Fruit fly (Drosophila melanogaster): Measurements from ENCODE around the gene CG14540.

The CG14540 gene

dm6 chr3R:25999611-26000010 lies 40.5 kb downstream of the CG14540 start (continued):
- TF ChIP-seq CG8359 (GFP tag; optimal IDR thresholded peaks at IDR 0.05; ENCODE audit: borderline replicate concordance) (no peak), Deaf1 (tag; optimal IDR thresholded peaks at IDR 0.05) (peak; percentile 81), CG9609 (GFP tag; optimal IDR thresholded peaks at IDR 0.05) (no peak), Dip3 (GFP tag; optimal IDR thresholded peaks at IDR 0.05) (no peak), Tbp (GFP tag; optimal IDR thresholded peaks at IDR 0.05) (peak; percentile 95), kni (GFP tag; optimal IDR thresholded peaks at IDR 0.05) (peak; percentile 65), Opbp (GFP tag; IDR thresholded peaks at IDR 0.05; ENCODE audit: partially characterized antibody) (peak; percentile 22; the same call in 1 of the 3 replicates), ab (GFP tag; optimal IDR thresholded peaks at IDR 0.05) (no peak), D (optimal IDR thresholded peaks at IDR 0.05) (peak; percentile 88), D (GFP tag; optimal IDR thresholded peaks at IDR 0.05) (no peak), bab2 (GFP tag; optimal IDR thresholded peaks at IDR 0.05) (no peak), Oaz (GFP tag; IDR thresholded peaks at IDR 0.05) (no peak)

DNA sequence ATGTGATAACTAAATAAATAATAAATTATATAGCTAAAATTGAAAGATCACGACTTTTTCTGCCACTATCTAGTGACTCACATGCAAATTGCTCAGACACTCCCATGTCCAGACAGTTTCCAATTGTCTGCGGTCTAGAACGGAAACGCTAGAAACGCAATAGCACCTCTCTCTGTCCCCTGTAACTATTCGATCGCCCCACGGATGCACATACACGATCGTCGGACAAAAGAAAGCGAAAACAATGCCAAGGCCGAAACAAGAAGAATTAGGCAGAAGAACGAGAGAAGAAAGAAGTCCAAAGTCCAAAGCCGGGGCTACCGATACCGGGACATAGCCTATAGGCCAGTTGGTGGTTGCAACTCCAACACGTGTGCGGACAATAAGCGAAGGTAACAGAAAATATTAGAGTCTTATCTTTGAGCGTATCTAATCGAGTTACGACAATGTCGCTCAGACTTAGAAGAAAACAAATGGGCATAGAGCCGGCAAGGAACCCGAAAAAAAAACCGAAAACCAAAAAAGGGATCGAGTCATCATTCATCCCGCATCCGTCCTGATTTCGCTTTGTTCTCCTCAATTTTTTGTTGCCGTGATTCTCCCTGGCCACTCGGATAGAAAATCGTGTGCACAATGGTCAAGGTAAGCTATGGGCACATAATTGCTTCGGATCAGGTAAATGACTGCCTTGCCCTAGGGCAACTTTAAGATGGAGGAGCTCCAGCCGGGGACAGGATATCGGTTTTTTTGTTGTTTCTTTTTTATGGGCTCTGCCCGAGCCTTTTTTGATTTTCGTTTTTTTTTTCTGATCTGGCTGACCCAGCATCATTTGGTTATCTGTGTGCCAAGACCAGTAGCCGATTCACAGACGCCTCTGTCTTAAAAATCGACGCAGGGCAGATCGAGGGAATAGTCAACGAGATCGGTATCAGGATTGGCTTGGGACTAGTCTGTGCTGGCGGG lies 41.9 kb downstream of the CG14540 start:
- TF ChIP-seq CG15073 (GFP tag; optimal IDR thresholded peaks at IDR 0.05) (no peak), ssp (GFP tag; IDR thresholded peaks at IDR 0.05) (no peak), vvl (GFP tag; IDR thresholded peaks at IDR 0.05) (no peak), Optix (GFP tag; IDR thresholded peaks at IDR 0.05) (no peak), CG7928 (GFP tag; optimal IDR thresholded peaks at IDR 0.05) (no peak), CG12155 (GFP tag; optimal IDR thresholded peaks at IDR 0.05) (no peak), crol (GFP tag; IDR thresholded peaks at IDR 0.05) (no peak), Gsc (GFP tag; IDR thresholded peaks at IDR 0.05) (no peak), sna (GFP tag; IDR thresholded peaks at IDR 0.05; ENCODE audit: partially characterized antibody) (no peak), CG1603 (tag; optimal IDR thresholded peaks at IDR 0.05) (no peak), CG17912 (GFP tag; optimal IDR thresholded peaks at IDR 0.05) (no peak), BEAF-32 (GFP tag; optimal IDR thresholded peaks at IDR 0.05) (no peak), fd3F (GFP tag; optimal IDR thresholded peaks at IDR 0.05) (no peak), CrebB (tag; optimal IDR thresholded peaks at IDR 0.05) (no peak), Ets65A (GFP tag) (no peak), bcd (GFP tag; optimal IDR thresholded peaks at IDR 0.05) (no peak), HLHmδ (GFP tag; optimal IDR thresholded peaks at IDR 0.05) (peak; percentile 90), CG5180 (GFP tag; optimal IDR thresholded peaks at IDR 0.05) (peak; percentile 79), H15 (GFP tag; IDR thresholded peaks at IDR 0.05) (no peak), NFAT (GFP tag; IDR thresholded peaks at IDR 0.05) (no peak), D19A (tag; optimal IDR thresholded peaks at IDR 0.05) (no peak), CG8478 (optimal IDR thresholded peaks at IDR 0.05) (no peak), CG30020 (tag; optimal IDR thresholded peaks at IDR 0.05) (no peak), Scr (GFP tag; IDR thresholded peaks at IDR 0.05; ENCODE audit: partially characterized antibody) (no peak), Hand (GFP tag; optimal IDR thresholded peaks at IDR 0.05) (no peak), CG15514 (GFP tag; optimal IDR thresholded peaks at IDR 0.05) (no peak), exex (tag; optimal IDR thresholded peaks at IDR 0.05) (no peak), cato (GFP tag; optimal IDR thresholded peaks at IDR 0.05; ENCODE audit: borderline replicate concordance) (no peak), mirr (GFP tag; optimal IDR thresholded peaks at IDR 0.05) (no peak), CG32767 (GFP tag; IDR thresholded peaks at IDR 0.05) (no peak), Camta (GFP tag; optimal IDR thresholded peaks at IDR 0.05) (no peak), kni (GFP tag; optimal IDR thresholded peaks at IDR 0.05) (peak; percentile 86), nau (GFP tag; optimal IDR thresholded peaks at IDR 0.05) (no peak), CG12104 (GFP tag; optimal IDR thresholded peaks at IDR 0.05) (no peak), gro (GFP tag; optimal IDR thresholded peaks at IDR 0.05) (no peak), Sin3A (optimal IDR thresholded peaks at IDR 0.05) (no peak), HmgD (GFP tag; optimal IDR thresholded peaks at IDR 0.05) (no peak), CG4328 (GFP tag; optimal IDR thresholded peaks at IDR 0.05) (no peak)
